Worm (Caenorhabditis elegans): ENCODE data around the gene F33D4.4.

The F33D4.4 gene

ce11 chrIV:7726325-7726724 is 19.6 kb upstream of the F33D4.4 start, which contains the start of gene C50F7.5:
C50F7.5 (plus strand) TSS chrIV:7726719.
- TF ChIP-seq dve-1 (tag; optimal IDR thresholded peaks at IDR 0.05; ENCODE audit: insufficient read depth) = peak; percentile 40
- no peak for TF ChIP-seq ceh-82 (tag; optimal IDR thresholded peaks at IDR 0.05)
- TF ChIP-seq pqm-1 (tag; optimal IDR thresholded peaks at IDR 0.05) = peak; percentile 68

ce11 chrIV:7724912-7725311 is 18.2 kb upstream of the F33D4.4 start:
- peak; percentile 69 for TF ChIP-seq aha-1 (tag)
- TF ChIP-seq unc-62 (GFP tag; optimal IDR thresholded peaks at IDR 0.05 in 1 of 2) = peak in 1 of 2 experiments; percentile 14
- no peak for TF ChIP-seq unc-62 (tag; optimal IDR thresholded peaks at IDR 0.05)
- TF ChIP-seq Y75B8A.6 (GFP tag; IDR thresholded peaks at IDR 0.05) = no peak
- no peak for TF ChIP-seq daf-16 (GFP tag; optimal IDR thresholded peaks at IDR 0.05)
- no peak for TF ChIP-seq daf-16 (tag; optimal IDR thresholded peaks at IDR 0.05)

ce11 chrIV:7723555-7723954 is 16.9 kb upstream of the F33D4.4 start:
- TF ChIP-seq unc-62 (GFP tag; optimal IDR thresholded peaks at IDR 0.05 in 1 of 2) (peak in 1 of 2 experiments; percentile 7), unc-62 (tag; optimal IDR thresholded peaks at IDR 0.05) (no peak), nhr-111 (GFP tag; optimal IDR thresholded peaks at IDR 0.05) (no peak), mxl-3 (GFP tag; optimal IDR thresholded peaks at IDR 0.05) (no peak), lim-7 (GFP tag; IDR thresholded peaks at IDR 0.05) (no peak), spr-1 (tag; optimal IDR thresholded peaks at IDR 0.05) (no peak), fkh-10 (GFP tag; optimal IDR thresholded peaks at IDR 0.05) (no peak), ama-1 (optimal IDR thresholded peaks at IDR 0.05) (no peak)

DNA sequence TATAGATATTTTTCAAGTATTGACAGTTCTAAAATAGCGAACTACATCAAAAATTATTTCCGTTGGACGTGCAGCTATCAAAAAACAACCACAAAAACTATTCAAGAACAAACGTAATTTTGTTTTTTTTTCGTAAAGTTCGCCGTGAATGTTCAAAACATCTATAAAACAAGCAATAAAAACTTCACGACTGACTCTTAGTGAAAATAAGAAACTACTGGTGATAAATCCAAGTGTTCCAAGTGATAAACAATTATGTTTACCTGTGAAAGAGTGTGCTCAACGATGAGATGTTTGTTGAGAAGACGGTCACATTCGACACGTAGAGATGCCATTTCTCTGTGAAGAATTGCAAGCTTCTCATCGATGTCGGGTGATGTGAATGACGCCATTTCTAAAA is 16.1 kb upstream of the F33D4.4 start, which contains the start of gene C50F7.6:
Gene C50F7.6, minus strand, starts transcription at position 394 of the 400 bp plus-strand sequence.
- no peak for TF ChIP-seq ZK337.2 (GFP tag; IDR thresholded peaks at IDR 0.05)
- no peak for TF ChIP-seq unc-62 (GFP tag; optimal IDR thresholded peaks at IDR 0.05 in 1 of 2)
- no peak for TF ChIP-seq unc-62 (tag; optimal IDR thresholded peaks at IDR 0.05)
- no peak for TF ChIP-seq mxl-2 (GFP tag; conservative IDR thresholded peaks at IDR 0.05)
- peak in 1 of 2 experiments; percentile 78 for TF ChIP-seq daf-16 (GFP tag; optimal IDR thresholded peaks at IDR 0.05)
- no peak for TF ChIP-seq daf-16 (tag; optimal IDR thresholded peaks at IDR 0.05)
- no peak for TF ChIP-seq zip-11 (GFP tag; IDR thresholded peaks at IDR 0.05)

ce11 chrIV:7717916-7718315 is 11.2 kb upstream of the F33D4.4 start, which contains the start of gene F33D4.6:
F33D4.6 (minus strand) TSS chrIV:7718016.
- TF ChIP-seq nhr-10 (tag; optimal IDR thresholded peaks at IDR 0.05) (no peak), dmd-6 (GFP tag; IDR thresholded peaks at IDR 0.05) (no peak), daf-16 (GFP tag; optimal IDR thresholded peaks at IDR 0.05) (no peak), daf-16 (tag; optimal IDR thresholded peaks at IDR 0.05) (no peak), ama-1 (optimal IDR thresholded peaks at IDR 0.05) (no peak), nhr-76 (tag; optimal IDR thresholded peaks at IDR 0.05) (no peak), mxl-3 (GFP tag; optimal IDR thresholded peaks at IDR 0.05) (no peak), nhr-48 (tag; optimal IDR thresholded peaks at IDR 0.05) (no peak), fkh-10 (GFP tag; optimal IDR thresholded peaks at IDR 0.05) (no peak), madf-5 (GFP tag; IDR thresholded peaks at IDR 0.05) (no peak)

DNA sequence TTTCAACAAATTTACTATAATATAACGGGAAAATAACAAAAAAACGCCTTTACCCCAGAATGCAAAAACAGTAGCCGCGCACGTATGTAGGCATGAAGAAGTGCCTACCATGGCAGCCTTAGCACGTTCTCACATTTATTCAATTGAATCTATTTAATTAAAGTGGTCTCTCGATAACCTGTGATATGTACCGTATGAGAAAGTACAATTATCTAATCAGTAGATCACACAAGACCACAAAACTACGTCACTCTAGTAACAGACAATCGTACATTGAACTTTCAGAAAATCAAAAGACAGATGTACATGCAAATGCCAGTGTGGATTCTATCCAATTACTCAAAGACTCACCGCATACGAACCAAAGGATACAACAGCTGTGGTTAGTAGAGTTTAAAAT is 5.5 kb upstream of the F33D4.4 start:
- TF ChIP-seq ZK546.5 (tag; optimal IDR thresholded peaks at IDR 0.05) = no peak
- peak; percentile 3 for TF ChIP-seq nhr-28 (tag; optimal IDR thresholded peaks at IDR 0.05)
- peak; percentile 93 for TF ChIP-seq aha-1 (tag)
- peak; percentile 39 for TF ChIP-seq dve-1 (tag; optimal IDR thresholded peaks at IDR 0.05; ENCODE audit: insufficient read depth)
- no peak for TF ChIP-seq daf-16 (GFP tag; optimal IDR thresholded peaks at IDR 0.05)
- peak; percentile 13 for TF ChIP-seq daf-16 (tag; optimal IDR thresholded peaks at IDR 0.05)
- no peak for TF ChIP-seq unc-62 (GFP tag; optimal IDR thresholded peaks at IDR 0.05 in 1 of 2)
- TF ChIP-seq unc-62 (tag; optimal IDR thresholded peaks at IDR 0.05) = no peak
- peak; percentile 6 for TF ChIP-seq hlh-11 (tag; optimal IDR thresholded peaks at IDR 0.05)
- peak; percentile 3 for TF ChIP-seq pqm-1 (tag; optimal IDR thresholded peaks at IDR 0.05)

DNA sequence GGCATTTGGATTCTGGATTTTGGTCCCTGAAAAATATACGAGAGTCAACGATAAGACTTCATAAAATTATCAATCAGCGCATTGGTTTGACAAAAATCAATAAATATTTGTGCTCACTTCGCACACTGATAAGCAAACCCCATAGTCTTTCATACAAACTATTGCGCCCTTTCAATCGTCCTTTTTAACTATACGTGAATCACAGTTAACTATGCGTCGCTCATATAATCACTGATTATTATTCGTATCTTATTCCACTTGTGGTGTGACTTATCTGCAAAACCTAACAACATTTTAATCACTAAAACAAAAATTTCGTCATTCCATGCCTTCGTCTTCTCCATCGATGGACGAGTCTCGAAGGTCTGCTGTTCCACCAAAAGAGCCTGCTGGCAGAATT is 4.1 kb upstream of the F33D4.4 start, which contains the start of gene nhr-8:
Gene nhr-8, plus strand, starts transcription at position 160 of the 400 bp plus-strand sequence.
- TF ChIP-seq lir-3 (tag; optimal IDR thresholded peaks at IDR 0.05) = no peak
- TF ChIP-seq nhr-102 (tag; optimal IDR thresholded peaks at IDR 0.05) = peak; percentile 40
- peak; percentile 58; the same call in 1 of the 2 replicates for TF ChIP-seq tra-1 (GFP tag; IDR thresholded peaks at IDR 0.05)
- TF ChIP-seq lin-38 (GFP tag; IDR thresholded peaks at IDR 0.05) = peak; percentile 50
- TF ChIP-seq nhr-28 (tag; optimal IDR thresholded peaks at IDR 0.05) = peak; percentile 93
- TF ChIP-seq ceh-32 (tag; optimal IDR thresholded peaks at IDR 0.05; ENCODE audit: poor library complexity) = no peak
- no peak for TF ChIP-seq daf-16 (GFP tag; optimal IDR thresholded peaks at IDR 0.05)
- TF ChIP-seq daf-16 (tag; optimal IDR thresholded peaks at IDR 0.05) = peak; percentile 80
- no peak for TF ChIP-seq ztf-11 (tag; optimal IDR thresholded peaks at IDR 0.05)
- peak; percentile 16 for TF ChIP-seq nhr-6 (tag; optimal IDR thresholded peaks at IDR 0.05)
- peak; percentile 92 for TF ChIP-seq dmd-6 (GFP tag; IDR thresholded peaks at IDR 0.05)
- peak; percentile 26 for TF ChIP-seq mxl-3 (GFP tag; optimal IDR thresholded peaks at IDR 0.05)
- TF ChIP-seq nhr-41 (GFP tag; IDR thresholded peaks at IDR 0.05) = no peak
- peak; percentile 54 for TF ChIP-seq mep-1 (tag; optimal IDR thresholded peaks at IDR 0.05)
- no peak for TF ChIP-seq F44E2.7 (GFP tag; IDR thresholded peaks at IDR 0.05)
- TF ChIP-seq hmg-1.1 (GFP tag; IDR thresholded peaks at IDR 0.05) = no peak
- no peak for TF ChIP-seq nhr-111 (GFP tag; optimal IDR thresholded peaks at IDR 0.05)
- no peak for TF ChIP-seq lim-7 (GFP tag; IDR thresholded peaks at IDR 0.05)
- TF ChIP-seq daf-12 (tag; optimal IDR thresholded peaks at IDR 0.05) = no peak

Data from whole organism, L4 larva.